Worm (Caenorhabditis elegans) whole organism, L3 larva: ENCODE measurements around the gene C03G6.6.

Experiments used
- R02D3.7 ChIP-seq: fragments of 150-350 bp; optimal IDR thresholded peaks from 2 replicates; lab custom pipeline; 2014; ENCODE audit warnings: missing biosample characterization, missing genetic modification characterization
- ZK546.5 ChIP-seq: sonication (generic microtip); optimal IDR thresholded peaks from 2 replicates; lab custom pipeline; 2017; ENCODE audit warnings: missing biosample characterization, missing genetic modification characterization
- aly-2 ChIP-seq: fragments of 150-350 bp; optimal IDR thresholded peaks from 2 replicates; lab custom pipeline; 2014; ENCODE audit warnings: missing biosample characterization, missing genetic modification characterization
- ama-1 ChIP-seq: fragments of 150-350 bp; optimal IDR thresholded peaks from 2 replicates; lab custom pipeline; 2018
- ceh-82 ChIP-seq: fragments of 150-350 bp; optimal IDR thresholded peaks from 2 replicates; lab custom pipeline; 2014; ENCODE audit warnings: missing biosample characterization, missing genetic modification characterization
- ceh-9 ChIP-seq: sonication (generic microtip); optimal IDR thresholded peaks from 2 replicates; lab custom pipeline; 2018; ENCODE audit warnings: missing biosample characterization, missing genetic modification characterization
- egl-27 ChIP-seq: sonication (generic microtip); optimal IDR thresholded peaks from 4 replicates; lab custom pipeline; 2017; ENCODE audit warnings: missing biosample characterization, missing genetic modification reagents, missing genetic modification characterization
- egl-5 ChIP-seq: fragments of 150-350 bp; optimal IDR thresholded peaks from 2 replicates; lab custom pipeline; 2017; ENCODE audit warnings: missing biosample characterization, missing genetic modification reagents, missing genetic modification characterization, inconsistent platforms
- elt-2 ChIP-seq: sonication (generic microtip); optimal IDR thresholded peaks from 2 replicates; lab custom pipeline; 2016; ENCODE audit warnings: missing genetic modification reagents, mild to moderate bottlenecking, missing genetic modification characterization, missing compliant biosample characterization
- elt-3 ChIP-seq, 3 experiments: fragments of 150-350 bp in 1 of 3; sonication (generic microtip) in 2 of 3; optimal IDR thresholded peaks; 2 replicates in 2 of 3; 4 replicates in 1 of 3; lab custom pipeline; 2014 to 2017; ENCODE audit warnings: missing biosample characterization in 3 of 3, missing genetic modification characterization in 3 of 3
- fos-1 ChIP-seq: fragments of 150-350 bp; optimal IDR thresholded peaks from 2 replicates; lab custom pipeline; 2014; ENCODE audit warnings: missing biosample characterization, missing genetic modification characterization
- jun-1 ChIP-seq: fragments of 150-350 bp; optimal IDR thresholded peaks from 2 replicates; lab custom pipeline; 2014; ENCODE audit warnings: missing biosample characterization, missing genetic modification reagents, missing genetic modification characterization
- lin-15B ChIP-seq: fragments of 150-350 bp; optimal IDR thresholded peaks from 2 replicates; lab custom pipeline; 2014; ENCODE audit warnings: missing biosample characterization, missing genetic modification characterization
- lin-39 ChIP-seq: fragments of 150-350 bp; optimal IDR thresholded peaks from 2 replicates; lab custom pipeline; 2018; ENCODE audit warnings: missing biosample characterization, missing genetic modification reagents, missing genetic modification characterization
- mdl-1 ChIP-seq: fragments of 150-350 bp; optimal IDR thresholded peaks from 2 replicates; lab custom pipeline; 2014; ENCODE audit warnings: missing biosample characterization, missing genetic modification characterization
- mml-1 ChIP-seq: fragments of 150-350 bp; sonication (generic microtip); optimal IDR thresholded peaks from 3 replicates; lab custom pipeline; 2014; ENCODE audit warnings: missing biosample characterization, missing genetic modification characterization
- nfya-1 ChIP-seq: sonication (generic microtip); optimal IDR thresholded peaks from 2 replicates; lab custom pipeline; 2017; ENCODE audit warnings: missing genetic modification characterization, mild to moderate bottlenecking, missing compliant biosample characterization, antibody characterized with exemption, moderate library complexity; ENCODE audit not compliant: insufficient read depth
- nhr-11 ChIP-seq: fragments of 150-350 bp; optimal IDR thresholded peaks from 2 replicates; lab custom pipeline; 2014; ENCODE audit warnings: missing biosample characterization, missing genetic modification characterization
- nhr-12 ChIP-seq: fragments of 150-350 bp; optimal IDR thresholded peaks from 2 replicates; lab custom pipeline; 2014; ENCODE audit warnings: missing biosample characterization, missing genetic modification characterization
- nhr-23 ChIP-seq: fragments of 150-350 bp; optimal IDR thresholded peaks from 2 replicates; lab custom pipeline; 2014; ENCODE audit warnings: missing biosample characterization, missing genetic modification reagents, missing genetic modification characterization
- nhr-28 ChIP-seq: fragments of 150-350 bp; optimal IDR thresholded peaks from 2 replicates; lab custom pipeline; 2014; ENCODE audit warnings: missing biosample characterization, missing genetic modification characterization
- nhr-67 ChIP-seq: fragments of 150-350 bp; optimal IDR thresholded peaks from 2 replicates; lab custom pipeline; 2014; ENCODE audit warnings: missing biosample characterization, missing genetic modification characterization
- nhr-76 ChIP-seq: fragments of 150-350 bp; sonication (generic microtip); optimal IDR thresholded peaks from 5 replicates; lab custom pipeline; 2014; ENCODE audit warnings: missing biosample characterization, missing genetic modification characterization
- pha-4 ChIP-seq: fragments of 150-350 bp; optimal IDR thresholded peaks from 2 replicates; lab custom pipeline; 2014; ENCODE audit warnings: missing biosample characterization, missing genetic modification reagents, missing genetic modification characterization
- pqm-1 ChIP-seq: fragments of 150-350 bp; optimal IDR thresholded peaks from 2 replicates; lab custom pipeline; 2017; ENCODE audit warnings: missing biosample characterization, missing genetic modification characterization, inconsistent platforms
- skn-1 ChIP-seq: fragments of 150-350 bp; optimal IDR thresholded peaks from 2 replicates; lab custom pipeline; 2014; ENCODE audit warnings: missing biosample characterization, missing genetic modification characterization
- snpc-4 ChIP-seq: fragments of 150-350 bp; optimal IDR thresholded peaks from 2 replicates; lab custom pipeline; 2014; ENCODE audit warnings: missing biosample characterization, missing genetic modification characterization
- tbx-2 ChIP-seq: sonication (generic microtip); optimal IDR thresholded peaks from 2 replicates; lab custom pipeline; 2016; ENCODE audit warnings: mild to moderate bottlenecking, missing genetic modification characterization, missing compliant biosample characterization
- unc-39 ChIP-seq: sonication (generic microtip); optimal IDR thresholded peaks from 4 replicates; lab custom pipeline; 2017; ENCODE audit warnings: missing biosample characterization, missing genetic modification characterization
- unc-62 ChIP-seq: fragments of 150-350 bp; sonication (generic microtip); optimal IDR thresholded peaks from 4 replicates; lab custom pipeline; 2014; ENCODE audit warnings: missing biosample characterization, missing genetic modification reagents, missing genetic modification characterization
- ztf-11 ChIP-seq: fragments of 150-350 bp; optimal IDR thresholded peaks from 2 replicates; lab custom pipeline; 2014; ENCODE audit warnings: missing biosample characterization, missing genetic modification characterization

Gene C03G6.6

ce11 chrV:7364059-7364458, 6.8 kb downstream of the C03G6.6 start, which contains the start of gene cyp-35A2:
TSS of gene cyp-35A2 (minus strand) at chrV:7364182.
- TF ChIP-seq elt-2 = peak; percentile 86
- TF ChIP-seq nhr-28 (tag; lab: Kevin White, UChicago) = no peak
- TF ChIP-seq ceh-9 (tag; lab: Kevin White, UChicago) = no peak
- TF ChIP-seq egl-5 (tag; lab: Kevin White, UChicago) = no peak
- TF ChIP-seq pqm-1 = peak; percentile 79
- no peak for TF ChIP-seq R02D3.7 (tag; lab: Kevin White, UChicago)
- TF ChIP-seq lin-15B (tag; lab: Kevin White, UChicago) = no peak
- TF ChIP-seq mdl-1 (tag; lab: Kevin White, UChicago) = no peak
- TF ChIP-seq nhr-12 = no peak
- no peak for TF ChIP-seq ztf-11 (tag; lab: Kevin White, UChicago)

ce11 chrV:7364951-7365350, 7.7 kb downstream of the C03G6.6 start, which contains the start of gene exc-13:
TSS of gene exc-13 (plus strand) at chrV:7365251.
- peak; percentile 2 for TF ChIP-seq lin-39
- no peak for TF ChIP-seq ama-1 (lab: Kevin White, UChicago)
- TF ChIP-seq jun-1 (tag; lab: Kevin White, UChicago) = no peak
- TF ChIP-seq, all 47 proteins: peak for 1

ce11 chrV:7369578-7369977, 12.3 kb downstream of the C03G6.6 start, which contains the start of gene srj-14:
TSS of gene srj-14 (plus strand) at chrV:7369708.
- TF ChIP-seq nhr-67 (tag; lab: Kevin White, UChicago) (no peak), ZK546.5 (tag; lab: Kevin White, UChicago) (no peak), nhr-76 (tag; lab: Kevin White, UChicago) (no peak), tbx-2 (tag; lab: Kevin White, UChicago) (no peak), egl-27 (tag; lab: Kevin White, UChicago) (no peak), unc-39 (no peak), unc-62 (GFP tag; lab: Kevin White, UChicago) (no peak), snpc-4 (no peak)

- no peak for TF ChIP-seq mml-1 (tag; lab: Kevin White, UChicago)
- TF ChIP-seq nhr-12 = no peak
- no peak for TF ChIP-seq jun-1 (tag; lab: Kevin White, UChicago)
- TF ChIP-seq ZK546.5 (tag; lab: Kevin White, UChicago) = no peak
- TF ChIP-seq pqm-1 = no peak
- TF ChIP-seq ceh-9 (tag; lab: Kevin White, UChicago) = no peak
- TF ChIP-seq skn-1 = no peak
- TF ChIP-seq aly-2 (tag; lab: Kevin White, UChicago) = no peak
- no peak for TF ChIP-seq fos-1
- no peak for TF ChIP-seq pha-4 (tag; lab: Kevin White, UChicago)
- no peak for TF ChIP-seq elt-3 (tag; optimal IDR thresholded peaks at IDR 0.05; lab: Kevin White, UChicago)
- no peak for TF ChIP-seq nhr-11 (tag; lab: Kevin White, UChicago)
- TF ChIP-seq tbx-2 (tag; lab: Kevin White, UChicago) = no peak
- no peak for TF ChIP-seq lin-15B (tag; lab: Kevin White, UChicago)
- no peak for TF ChIP-seq egl-27 (tag; lab: Kevin White, UChicago)
- no peak for TF ChIP-seq lin-39
Observed at ce11 chrV:7374090-7374489, 16.9 kb downstream of the C03G6.6 start, which contains the start of gene srx-56. TSS of gene srx-56 (plus strand) at chrV:7374390.

ce11 chrV:7379384-7379783, 22.2 kb downstream of the C03G6.6 start, which contains the start of gene srsx-24:
TSS of gene srsx-24 (minus strand) at chrV:7379484.
- no peak for TF ChIP-seq egl-5 (tag; lab: Kevin White, UChicago)
- TF ChIP-seq, all 47 proteins: peak for 0

ce11 chrV:7381008-7381407, 23.8 kb downstream of the C03G6.6 start, which contains the start of gene C03G6.17:
TSS of gene C03G6.17 (minus strand) at chrV:7381108.
- TF ChIP-seq nhr-67 (tag; lab: Kevin White, UChicago) = no peak
- no peak for TF ChIP-seq tbx-2 (tag; lab: Kevin White, UChicago)
- TF ChIP-seq fos-1 = no peak
- TF ChIP-seq pqm-1 = no peak
- no peak for TF ChIP-seq elt-2
- TF ChIP-seq mdl-1 (tag; lab: Kevin White, UChicago) = no peak
- no peak for TF ChIP-seq nhr-23 (tag; lab: Kevin White, UChicago)
- TF ChIP-seq ceh-82 = no peak
- no peak for TF ChIP-seq ztf-11 (tag; lab: Kevin White, UChicago)
- TF ChIP-seq nfya-1 (tag; lab: Kevin White, UChicago) = no peak
- no peak for TF ChIP-seq jun-1 (tag; lab: Kevin White, UChicago)
